Worm (Caenorhabditis elegans) whole organism, L1 larva: ENCODE measurements around the gene F32D8.14.

Experiments used
- ama-1 ChIP-seq: fragments of 150-350 bp; optimal IDR thresholded peaks from 2 replicates; lab custom pipeline; 2014
- ceh-88 ChIP-seq: fragments of 200-800 bp; sonication (Bioruptor generic); IDR thresholded peaks from 2 replicates; pipeline ENCODE4 v1.3.6; 2022; ENCODE audit warnings: missing genetic modification characterization, missing compliant biosample characterization
- ces-1 ChIP-seq: fragments of 150-350 bp; optimal IDR thresholded peaks from 2 replicates; lab custom pipeline; 2014; ENCODE audit warnings: missing biosample characterization, missing genetic modification reagents, missing genetic modification characterization
- dsc-1 ChIP-seq: sonication (generic microtip); optimal IDR thresholded peaks from 2 replicates; lab custom pipeline; 2016; ENCODE audit warnings: mild to moderate bottlenecking, missing genetic modification characterization, missing compliant biosample characterization
- mef-2 ChIP-seq: fragments of 150-350 bp; optimal IDR thresholded peaks from 2 replicates; lab custom pipeline; 2014; ENCODE audit warnings: missing biosample characterization, missing genetic modification characterization
- nhr-12 ChIP-seq: sonication (generic microtip); optimal IDR thresholded peaks from 2 replicates; lab custom pipeline; 2017; ENCODE audit warnings: missing biosample characterization, missing genetic modification characterization
- sptf-1 ChIP-seq: fragments of 150-350 bp; optimal IDR thresholded peaks from 2 replicates; lab custom pipeline; 2014; ENCODE audit warnings: missing biosample characterization, missing genetic modification characterization
- unc-130 ChIP-seq: fragments of 150-350 bp; optimal IDR thresholded peaks from 2 replicates; lab custom pipeline; 2017; ENCODE audit warnings: missing biosample characterization, missing genetic modification characterization, inconsistent platforms
- unc-62 ChIP-seq: fragments of 150-350 bp; optimal IDR thresholded peaks from 2 replicates; lab custom pipeline; 2014; ENCODE audit warnings: missing biosample characterization, missing genetic modification reagents, missing genetic modification characterization
- ztf-11 ChIP-seq, 2 experiments: sonication (generic microtip); optimal IDR thresholded peaks; 2 replicates each; lab custom pipeline; 2016 to 2017; ENCODE audit warnings: missing genetic modification characterization in 2 of 2, missing biosample characterization in 1 of 2, missing compliant biosample characterization in 1 of 2

- TF ChIP-seq unc-62 (GFP tag; lab: Kevin White, UChicago): no peak
- TF ChIP-seq ztf-11 (tag; optimal IDR thresholded peaks at IDR 0.05; lab: Kevin White, UChicago): no peak
- TF ChIP-seq unc-130: no peak
- no peak for TF ChIP-seq ama-1 (lab: Kevin White, UChicago)
- no peak for TF ChIP-seq mef-2
- no peak for TF ChIP-seq dsc-1 (tag; lab: Kevin White, UChicago)
- TF ChIP-seq nhr-12 (tag; lab: Kevin White, UChicago): no peak
- no peak for TF ChIP-seq ces-1 (GFP tag; lab: Kevin White, UChicago)
- TF ChIP-seq ceh-88 (GFP tag; lab: Robert Waterston, UW): no peak
- TF ChIP-seq sptf-1: no peak
Measured at ce11 chrV:10897106-10897171, 2.4 kb upstream of the F32D8.14 start, which contains the start of gene sec-61.G.
